Worm (Caenorhabditis elegans): ENCODE data around the gene fipr-17.

ce11 chrIII:10995156-10995555 lies 12.2 kb downstream of the fipr-17 start, which contains the start of gene dmsr-5:
- TF ChIP-seq mep-1 (tag; optimal IDR thresholded peaks at IDR 0.05) (no peak), nhr-12 (tag; optimal IDR thresholded peaks at IDR 0.05) (no peak), nhr-237 (tag; optimal IDR thresholded peaks at IDR 0.05) (no peak), lsy-2 (tag; optimal IDR thresholded peaks at IDR 0.05) (no peak), nhr-28 (tag; optimal IDR thresholded peaks at IDR 0.05) (no peak), lin-13 (tag; optimal IDR thresholded peaks at IDR 0.05) (no peak), snpc-4 (tag; optimal IDR thresholded peaks at IDR 0.05) (no peak)
